Worm (Caenorhabditis elegans) whole organism, late embryonic: Measurements from ENCODE around the gene serp-1.2.

Source experiments
- C38D4.7 ChIP-seq: fragments of 200-800 bp; sonication (Bioruptor generic); optimal IDR thresholded peaks from 2 replicates; lab custom pipeline; 2018; ENCODE audit warnings: mild to moderate bottlenecking, missing genetic modification characterization, moderate library complexity, missing compliant biosample characterization
- K02D7.2 ChIP-seq: sonication (generic microtip); optimal IDR thresholded peaks from 2 replicates; lab custom pipeline; 2017; ENCODE audit warnings: mild to moderate bottlenecking, missing genetic modification characterization, missing compliant biosample characterization
- K09A11.1 ChIP-seq: sonication (generic microtip); optimal IDR thresholded peaks from 2 replicates; lab custom pipeline; 2017; ENCODE audit warnings: antibody characterized with exemption, mild to moderate bottlenecking, missing genetic modification characterization, missing compliant biosample characterization; ENCODE audit not compliant: insufficient read depth
- T23F11.4 ChIP-seq: fragments of 200-800 bp; sonication (Bioruptor generic); optimal IDR thresholded peaks from 2 replicates; lab custom pipeline; 2018; ENCODE audit warnings: mild to moderate bottlenecking, missing genetic modification characterization, missing compliant biosample characterization
- ahr-1 ChIP-seq: sonication (generic microtip); optimal IDR thresholded peaks from 2 replicates; lab custom pipeline; 2016; ENCODE audit warnings: missing genetic modification characterization, missing compliant biosample characterization
- ama-1 ChIP-seq: fragments of 150-350 bp; optimal IDR thresholded peaks from 2 replicates; lab custom pipeline; 2014
- ceh-18 ChIP-seq: sonication (generic microtip); optimal IDR thresholded peaks from 2 replicates; lab custom pipeline; 2016; ENCODE audit warnings: missing genetic modification characterization, missing compliant biosample characterization
- ceh-2 ChIP-seq: sonication (generic microtip); optimal IDR thresholded peaks from 2 replicates; lab custom pipeline; 2016; ENCODE audit warnings: missing genotype, missing genetic modification characterization, missing compliant biosample characterization
- ceh-22 ChIP-seq: sonication (generic microtip); optimal IDR thresholded peaks from 2 replicates; lab custom pipeline; 2017; ENCODE audit warnings: missing biosample characterization, missing genetic modification characterization
- ceh-34 ChIP-seq: sonication (generic microtip); optimal IDR thresholded peaks from 2 replicates; lab custom pipeline; 2016; ENCODE audit warnings: mild to moderate bottlenecking, missing genetic modification characterization, missing compliant biosample characterization
- ceh-48 ChIP-seq: sonication (generic microtip); optimal IDR thresholded peaks from 2 replicates; lab custom pipeline; 2016; ENCODE audit warnings: missing genetic modification characterization, inconsistent platforms, missing compliant biosample characterization
- ceh-6 ChIP-seq: fragments of 200-800 bp; sonication (Bioruptor generic); optimal IDR thresholded peaks from 2 replicates; lab custom pipeline; 2018; ENCODE audit warnings: mild to moderate bottlenecking, missing genetic modification characterization, missing compliant biosample characterization
- ceh-9 ChIP-seq: sonication (generic microtip); optimal IDR thresholded peaks from 2 replicates; lab custom pipeline; 2016; ENCODE audit warnings: mild to moderate bottlenecking, missing genetic modification characterization, inconsistent platforms, missing compliant biosample characterization
- dve-1 ChIP-seq: sonication (generic microtip); optimal IDR thresholded peaks from 2 replicates; lab custom pipeline; 2017; ENCODE audit warnings: antibody characterized with exemption, mild to moderate bottlenecking, missing genetic modification characterization, missing compliant biosample characterization
- elt-2 ChIP-seq: sonication (generic microtip); optimal IDR thresholded peaks from 2 replicates; lab custom pipeline; 2016; ENCODE audit warnings: missing genetic modification reagents, missing genetic modification characterization, missing compliant biosample characterization
- elt-4 ChIP-seq: sonication (generic microtip); optimal IDR thresholded peaks from 2 replicates; lab custom pipeline; 2016; ENCODE audit warnings: missing genetic modification characterization, missing compliant biosample characterization
- ets-4 ChIP-seq: sonication (generic microtip); optimal IDR thresholded peaks from 2 replicates; lab custom pipeline; 2016; ENCODE audit warnings: missing genetic modification characterization, missing compliant biosample characterization
- fkh-10 ChIP-seq: fragments of 150-350 bp; optimal IDR thresholded peaks from 2 replicates; lab custom pipeline; 2014; ENCODE audit warnings: missing biosample characterization, missing genetic modification reagents, missing genetic modification characterization
- gmeb-2 ChIP-seq: sonication (generic microtip); optimal IDR thresholded peaks from 2 replicates; lab custom pipeline; 2016; ENCODE audit warnings: missing genetic modification characterization, inconsistent platforms, missing compliant biosample characterization
- hlh-13 ChIP-seq: fragments of 200-800 bp; sonication (Bioruptor generic); optimal IDR thresholded peaks from 2 replicates; lab custom pipeline; 2018; ENCODE audit warnings: mild to moderate bottlenecking, missing genetic modification characterization, missing compliant biosample characterization
- hlh-30 ChIP-seq: sonication (generic microtip); optimal IDR thresholded peaks from 2 replicates; lab custom pipeline; 2017; ENCODE audit warnings: antibody characterized with exemption, missing genetic modification characterization, missing compliant biosample characterization; ENCODE audit not compliant: insufficient read depth
- hlh-6 ChIP-seq: sonication (generic microtip); optimal IDR thresholded peaks from 2 replicates; lab custom pipeline; 2016; ENCODE audit warnings: missing genotype, missing genetic modification characterization, missing compliant biosample characterization
- hlh-8 ChIP-seq: sonication (generic microtip); optimal IDR thresholded peaks from 2 replicates; lab custom pipeline; 2016; ENCODE audit warnings: missing genotype, missing genetic modification characterization, missing compliant biosample characterization
- lim-6 ChIP-seq: sonication (generic microtip); optimal IDR thresholded peaks from 2 replicates; lab custom pipeline; 2016; ENCODE audit warnings: missing genetic modification characterization, missing compliant biosample characterization
- madf-2 ChIP-seq: sonication (generic microtip); optimal IDR thresholded peaks from 2 replicates; lab custom pipeline; 2017; ENCODE audit warnings: missing genetic modification characterization, missing compliant biosample characterization
- nhr-11 ChIP-seq: fragments of 150-350 bp; optimal IDR thresholded peaks from 2 replicates; lab custom pipeline; 2014; ENCODE audit warnings: missing biosample characterization, missing genetic modification characterization
- nhr-232 ChIP-seq: sonication (generic microtip); optimal IDR thresholded peaks from 2 replicates; lab custom pipeline; 2016; ENCODE audit warnings: missing genetic modification characterization, missing compliant biosample characterization
- odd-2 ChIP-seq: sonication (generic microtip); optimal IDR thresholded peaks from 2 replicates; lab custom pipeline; 2017; ENCODE audit warnings: antibody characterized with exemption, mild to moderate bottlenecking, missing genetic modification characterization, missing compliant biosample characterization
- pag-3 ChIP-seq: sonication (generic microtip); optimal IDR thresholded peaks from 2 replicates; lab custom pipeline; 2016; ENCODE audit warnings: missing compliant biosample characterization, missing genetic modification characterization, borderline replicate concordance
- pat-9 ChIP-seq: fragments of 200-800 bp; sonication (Bioruptor generic); optimal IDR thresholded peaks from 2 replicates; lab custom pipeline; 2018; ENCODE audit warnings: mild to moderate bottlenecking, missing genetic modification characterization, moderate library complexity, missing compliant biosample characterization
- pax-1 ChIP-seq: fragments of 150-350 bp; optimal IDR thresholded peaks from 2 replicates; lab custom pipeline; 2014; ENCODE audit warnings: missing biosample characterization, missing genetic modification characterization
- pha-2 ChIP-seq: sonication (generic microtip); optimal IDR thresholded peaks from 2 replicates; lab custom pipeline; 2017; ENCODE audit warnings: mild to moderate bottlenecking, missing genetic modification characterization, missing compliant biosample characterization
- pha-4 ChIP-seq: fragments of 150-350 bp; optimal IDR thresholded peaks from 2 replicates; lab custom pipeline; 2018; ENCODE audit warnings: missing biosample characterization, missing genetic modification reagents, missing genetic modification characterization
- pqm-1 ChIP-seq: sonication (generic microtip); optimal IDR thresholded peaks from 2 replicates; lab custom pipeline; 2016; ENCODE audit warnings: missing genetic modification characterization, missing compliant biosample characterization
- pros-1 ChIP-seq: fragments of 150-350 bp; optimal IDR thresholded peaks from 2 replicates; lab custom pipeline; 2014; ENCODE audit warnings: missing biosample characterization, missing genetic modification reagents, missing genetic modification characterization
- ref-2 ChIP-seq: sonication (generic microtip); optimal IDR thresholded peaks from 2 replicates; lab custom pipeline; 2016; ENCODE audit warnings: missing genetic modification characterization, missing compliant biosample characterization
- rnt-1 ChIP-seq: sonication (generic microtip); optimal IDR thresholded peaks from 2 replicates; lab custom pipeline; 2016; ENCODE audit warnings: missing genetic modification characterization, missing compliant biosample characterization
- sdc-2 ChIP-seq: sonication (generic microtip); optimal IDR thresholded peaks from 2 replicates; lab custom pipeline; 2016; ENCODE audit warnings: missing genotype, missing genetic modification characterization, missing compliant biosample characterization
- sox-2 ChIP-seq: fragments of 200-800 bp; sonication (Bioruptor generic); IDR thresholded peaks from 2 replicates; pipeline ENCODE4 v1.3.6; 2022; ENCODE audit warnings: missing genetic modification reagents, missing genetic modification characterization, missing compliant biosample characterization
- sox-4 ChIP-seq: sonication (generic microtip); optimal IDR thresholded peaks from 2 replicates; lab custom pipeline; 2017; ENCODE audit warnings: mild to moderate bottlenecking, missing genetic modification characterization, inconsistent platforms, missing compliant biosample characterization
- syd-9 ChIP-seq: sonication (generic microtip); optimal IDR thresholded peaks from 2 replicates; lab custom pipeline; 2016; ENCODE audit warnings: mild to moderate bottlenecking, missing genetic modification characterization, moderate library complexity, missing compliant biosample characterization
- tbx-2 ChIP-seq: sonication (generic microtip); optimal IDR thresholded peaks from 2 replicates; lab custom pipeline; 2016; ENCODE audit warnings: missing genetic modification characterization, missing compliant biosample characterization
- tbx-7 ChIP-seq: sonication (generic microtip); optimal IDR thresholded peaks from 2 replicates; lab custom pipeline; 2016; ENCODE audit warnings: missing genotype, missing genetic modification characterization, missing compliant biosample characterization
- ttx-3 ChIP-seq: sonication (generic microtip); optimal IDR thresholded peaks from 2 replicates; lab custom pipeline; 2016; ENCODE audit warnings: missing genetic modification reagents, missing genetic modification characterization, missing compliant biosample characterization
- unc-3 ChIP-seq, 2 experiments: fragments of 200-800 bp in 1 of 2; sonication (Bioruptor generic) in 1 of 2; sonication (generic microtip) in 1 of 2; conservative IDR thresholded peaks in 1 of 2; optimal IDR thresholded peaks in 1 of 2; 2 replicates each; pipeline versions ENCODE4 v1.3.6 to Lab custom; 2016 to 2022; ENCODE audit warnings: missing compliant biosample characterization in 2 of 2, missing genetic modification characterization in 2 of 2, missing genetic modification reagents in 1 of 2
- unc-42 ChIP-seq: sonication (generic microtip); optimal IDR thresholded peaks from 2 replicates; lab custom pipeline; 2016; ENCODE audit warnings: missing genotype, missing genetic modification characterization, missing compliant biosample characterization
- unc-86 ChIP-seq: sonication (generic microtip); optimal IDR thresholded peaks from 2 replicates; lab custom pipeline; 2016; ENCODE audit warnings: missing genetic modification characterization, missing compliant biosample characterization
- zip-5 ChIP-seq: sonication (generic microtip); optimal IDR thresholded peaks from 2 replicates; lab custom pipeline; 2016; ENCODE audit warnings: missing genetic modification characterization, missing compliant biosample characterization
- ztf-16 ChIP-seq: sonication (generic microtip); optimal IDR thresholded peaks from 2 replicates; lab custom pipeline; 2017; ENCODE audit warnings: missing genetic modification characterization, missing compliant biosample characterization

Gene serp-1.2

DNA sequence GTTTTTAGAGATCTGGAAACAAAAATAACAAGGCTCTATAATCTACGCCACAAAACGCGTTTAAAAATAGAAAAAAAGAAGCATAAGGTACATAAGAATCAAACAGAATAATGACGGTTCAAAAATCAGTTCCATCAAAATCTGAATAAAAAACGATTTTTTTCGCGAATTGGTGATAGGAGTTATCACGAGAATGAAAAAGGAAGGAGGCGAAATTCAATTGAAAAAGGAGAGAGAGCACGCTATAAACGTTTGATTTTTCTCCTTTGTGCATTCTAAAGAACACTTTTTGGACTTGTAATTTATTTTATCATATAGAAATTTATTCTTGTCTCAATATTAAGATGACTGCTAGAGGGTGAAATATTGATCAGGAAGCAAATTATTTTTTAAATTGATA, 25.9 kb downstream of the serp-1.2 start:
- TF ChIP-seq pax-1 (tag; lab: Kevin White, UChicago) (no peak), elt-4 (tag; lab: Kevin White, UChicago) (no peak), hlh-6 (tag; lab: Kevin White, UChicago) (no peak), pha-4 (tag; lab: Kevin White, UChicago) (no peak), C38D4.7 (GFP tag; lab: Kevin White, UChicago) (no peak), zip-5 (tag; lab: Kevin White, UChicago) (no peak), hlh-8 (tag; lab: Kevin White, UChicago) (no peak), ceh-6 (GFP tag; lab: Kevin White, UChicago) (no peak), ref-2 (tag; lab: Kevin White, UChicago) (no peak)

DNA sequence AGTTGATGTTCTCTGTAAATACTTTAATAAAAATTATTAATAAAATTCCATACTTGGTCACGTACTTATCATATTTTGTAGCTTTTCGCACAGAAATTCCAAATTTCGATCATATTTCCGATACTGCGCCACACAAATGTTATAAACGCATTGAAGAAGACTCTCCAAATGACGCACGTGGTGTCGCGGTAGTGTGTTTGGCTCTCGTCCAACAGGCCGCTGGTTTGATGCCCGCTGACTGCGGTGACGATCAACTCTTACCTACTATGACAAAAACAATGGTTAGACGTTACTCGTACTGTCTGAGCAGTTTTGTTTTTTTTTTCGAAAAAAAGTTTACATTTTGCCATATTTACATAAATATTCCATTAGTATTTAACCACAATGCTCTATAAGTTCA, 27.4 kb downstream of the serp-1.2 start:
- peak; percentile 95 for TF ChIP-seq unc-86
- TF ChIP-seq odd-2: peak; percentile 81
- TF ChIP-seq ahr-1 (tag; lab: Kevin White, UChicago): peak; percentile 82
- TF ChIP-seq pax-1 (tag; lab: Kevin White, UChicago): no peak
- TF ChIP-seq ceh-34 (tag; lab: Kevin White, UChicago): peak; percentile 95
- TF ChIP-seq pat-9 (tag; lab: Kevin White, UChicago): peak; percentile 95
- TF ChIP-seq pag-3 (tag; lab: Kevin White, UChicago): peak; percentile 72
- peak; percentile 56 for TF ChIP-seq pros-1 (tag; lab: Kevin White, UChicago)
- TF ChIP-seq T23F11.4 (GFP tag; lab: Kevin White, UChicago): peak; percentile 93
- TF ChIP-seq C38D4.7 (GFP tag; lab: Kevin White, UChicago): peak; percentile 94
- TF ChIP-seq pqm-1 (tag; lab: Kevin White, UChicago): peak; percentile 82
- TF ChIP-seq elt-4 (tag; lab: Kevin White, UChicago): no peak
- peak; percentile 96 for TF ChIP-seq ztf-16
- TF ChIP-seq ets-4 (tag; lab: Kevin White, UChicago): peak; percentile 43
- TF ChIP-seq sdc-2 (tag; lab: Kevin White, UChicago): peak; percentile 89
- TF ChIP-seq unc-42 (tag; lab: Kevin White, UChicago): peak; percentile 43
- no peak for TF ChIP-seq nhr-11
- TF ChIP-seq ceh-48 (tag; lab: Kevin White, UChicago): peak; percentile 92
- TF ChIP-seq fkh-10 (GFP tag; lab: Kevin White, UChicago): peak; percentile 47
- peak; percentile 94 for TF ChIP-seq ref-2 (tag; lab: Kevin White, UChicago)
- peak; percentile 89 for TF ChIP-seq hlh-8 (tag; lab: Kevin White, UChicago)
- TF ChIP-seq ceh-22 (tag; lab: Kevin White, UChicago): peak; percentile 33
- TF ChIP-seq dve-1 (tag; lab: Kevin White, UChicago): peak; percentile 84
- TF ChIP-seq ceh-9: peak; percentile 93
- no peak for TF ChIP-seq ama-1
- peak; percentile 90 for TF ChIP-seq syd-9 (tag; lab: Kevin White, UChicago)
- peak; percentile 93 for TF ChIP-seq tbx-2 (tag; lab: Kevin White, UChicago)
- TF ChIP-seq K09A11.1 (tag; lab: Kevin White, UChicago): peak; percentile 90
- peak; percentile 96 for TF ChIP-seq ttx-3 (tag; lab: Kevin White, UChicago)
- peak; percentile 84 for TF ChIP-seq K02D7.2
- TF ChIP-seq gmeb-2 (tag; lab: Kevin White, UChicago): peak; percentile 98
- peak; percentile 83 for TF ChIP-seq rnt-1 (tag; lab: Kevin White, UChicago)
- peak; percentile 88 for TF ChIP-seq sox-2 (GFP tag; lab: Robert Waterston, UW)
- peak; percentile 60 for TF ChIP-seq tbx-7
- TF ChIP-seq ceh-6 (GFP tag; lab: Kevin White, UChicago): peak; percentile 97
- peak; percentile 93 for TF ChIP-seq unc-3 (GFP tag; conservative IDR thresholded peaks at IDR 0.05; lab: Robert Waterston, UW)
- TF ChIP-seq unc-3 (tag; optimal IDR thresholded peaks at IDR 0.05; lab: Kevin White, UChicago): peak; percentile 93
- TF ChIP-seq sox-4 (tag; lab: Kevin White, UChicago): peak; percentile 97
- peak; percentile 90 for TF ChIP-seq ceh-2 (tag; lab: Kevin White, UChicago)
- peak; percentile 9 for TF ChIP-seq lim-6 (tag; lab: Kevin White, UChicago)
- TF ChIP-seq pha-4 (tag; lab: Kevin White, UChicago): no peak
- peak; percentile 95 for TF ChIP-seq pha-2 (tag; lab: Kevin White, UChicago)
- TF ChIP-seq hlh-13 (GFP tag; lab: Kevin White, UChicago): peak; percentile 91
- TF ChIP-seq madf-2: peak; percentile 94
- peak; percentile 77 for TF ChIP-seq ceh-18 (tag; lab: Kevin White, UChicago)
- peak; percentile 98 for TF ChIP-seq elt-2 (tag; lab: Kevin White, UChicago)
- TF ChIP-seq hlh-6 (tag; lab: Kevin White, UChicago): peak; percentile 96
- TF ChIP-seq hlh-30: peak; percentile 87
- TF ChIP-seq nhr-232: peak; percentile 88
